Worm (Caenorhabditis elegans) whole organism, L4/young adult: ENCODE results near the gene ctsa-4.2.

Experiments
- W03F9.2 ChIP-seq: fragments of 150-350 bp; optimal IDR thresholded peaks from 2 replicates; lab custom pipeline; 2014; ENCODE audit warnings: missing biosample characterization, missing genetic modification characterization
- dao-5 ChIP-seq: sonication (generic microtip); optimal IDR thresholded peaks from 2 replicates; lab custom pipeline; 2016; ENCODE audit warnings: missing genotype, missing genetic modification characterization, moderate library complexity, missing compliant biosample characterization

DNA sequence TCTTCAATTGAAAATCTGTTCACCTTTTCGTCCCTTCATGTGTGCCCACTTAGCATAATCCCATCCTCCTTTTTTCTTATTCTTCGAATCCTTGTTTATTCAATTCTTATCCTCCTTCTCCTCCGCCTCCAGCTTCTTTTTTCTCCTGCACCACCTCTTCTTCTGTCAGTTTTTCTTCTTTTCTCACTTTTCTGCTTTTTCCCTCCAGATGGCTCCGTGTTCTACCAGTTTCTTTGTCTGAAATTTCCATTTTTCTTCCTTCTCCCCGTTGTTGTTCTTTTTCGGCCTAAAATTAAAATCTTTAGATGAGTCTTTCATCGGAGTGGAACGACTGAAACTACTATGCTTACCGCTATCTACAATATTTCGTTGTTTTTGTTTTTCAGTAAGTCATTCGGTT is 30.7 kb upstream of the ctsa-4.2 start, which contains the start of gene acr-21:
- no peak for TF ChIP-seq W03F9.2 (tag; lab: Kevin White, UChicago)
- no peak for TF ChIP-seq dao-5
